Fruit fly (Drosophila melanogaster): ENCODE results near the gene RpS10b.

- TF ChIP-seq h (optimal IDR thresholded peaks at IDR 0.05) (no peak), prd (optimal IDR thresholded peaks at IDR 0.05) (no peak), prd (GFP tag; IDR thresholded peaks at IDR 0.05) (no peak), CG8089 (GFP tag; optimal IDR thresholded peaks at IDR 0.05) (no peak), CG4730 (GFP tag; IDR thresholded peaks at IDR 0.05) (no peak), gro (GFP tag; optimal IDR thresholded peaks at IDR 0.05) (no peak)
These were observed 2.0 kb upstream of the RpS10b start for dm6 chrX:19595862-19596261.

Measured in whole organism, embryonic.